Worm (Caenorhabditis elegans) whole organism, L4 larva: ENCODE data around the gene mes-6.

Experiments used
- ZK546.5 ChIP-seq, 2 experiments: sonication (generic microtip); optimal IDR thresholded peaks; 2 replicates each; lab custom pipeline; 2017; ENCODE audit warnings: missing biosample characterization in 2 of 2, missing genetic modification characterization in 2 of 2
- egl-27 ChIP-seq: sonication (generic microtip); optimal IDR thresholded peaks from 3 replicates; lab custom pipeline; 2017; ENCODE audit warnings: missing biosample characterization, missing genetic modification reagents, missing genetic modification characterization
- lin-38 ChIP-seq: fragments of 200-800 bp; sonication (Bioruptor generic); IDR thresholded peaks from 2 replicates; pipeline ENCODE4 v1.3.6; 2022; ENCODE audit warnings: missing genetic modification reagents, missing genetic modification characterization, missing compliant biosample characterization
- nhr-237 ChIP-seq: sonication (generic microtip); optimal IDR thresholded peaks from 2 replicates; lab custom pipeline; 2017; ENCODE audit warnings: missing biosample characterization, missing genetic modification characterization
- saeg-2 ChIP-seq: fragments of 200-800 bp; sonication (Bioruptor generic); IDR thresholded peaks from 2 replicates; pipeline ENCODE4 v1.3.6; 2022; ENCODE audit warnings: missing genetic modification reagents, missing genetic modification characterization, missing compliant biosample characterization
- skn-1 ChIP-seq: fragments of 150-350 bp; optimal IDR thresholded peaks from 2 replicates; lab custom pipeline; 2014; ENCODE audit warnings: missing biosample characterization, missing genetic modification characterization

- TF ChIP-seq ZK546.5 (tag; optimal IDR thresholded peaks at IDR 0.05; lab: Kevin White, UChicago), result no peak
- TF ChIP-seq egl-27, result no peak
- TF ChIP-seq nhr-237 (tag; lab: Kevin White, UChicago), result no peak
- TF ChIP-seq saeg-2 (GFP tag; lab: Robert Waterston, UW), result no peak
- TF ChIP-seq lin-38 (GFP tag; lab: Robert Waterston, UW), result no peak
- no peak for TF ChIP-seq skn-1 (tag; lab: Kevin White, UChicago)
Measured at ce11 chrIV:8542272-8542671, 31.2 kb downstream of the mes-6 start.
